1 fruit fly cellular context compared by ENCODE assay signal in genomic region chr3R:24938049-24938448, dm6.
TF ChIP-seq lines count a peak whose summit lies in the region.

TSS of gene Osbp (minus strand) at chr3R:24938222.

TF ChIP-seq in whole organism, embryonic, 481 proteins besides CTCF, POLR2A, EP300 and RAD21 (continued from another document):
- TF ChIP-seq nau (GFP tag; optimal IDR thresholded peaks at IDR 0.05; lab: Kevin White, UChicago): no peak
- peak; percentile 88 for TF ChIP-seq E2f2 (GFP tag; IDR thresholded peaks at IDR 0.05; lab: Robert Waterston, UW)
- no peak for TF ChIP-seq Ssrp (tag; optimal IDR thresholded peaks at IDR 0.05; lab: Kevin White, UChicago)
- peak; percentile 64 for TF ChIP-seq CG34224 (GFP tag; IDR thresholded peaks at IDR 0.05; lab: Robert Waterston, UW; ENCODE audit: partially characterized antibody)
- TF ChIP-seq Fer2 (tag; optimal IDR thresholded peaks at IDR 0.05; lab: Kevin White, UChicago): no peak
- no peak for TF ChIP-seq Hr51 (GFP tag; optimal IDR thresholded peaks at IDR 0.05; lab: Kevin White, UChicago)
- no peak for TF ChIP-seq CG4854 (GFP tag; optimal IDR thresholded peaks at IDR 0.05; lab: Kevin White, UChicago)
- no peak for TF ChIP-seq Trl (optimal IDR thresholded peaks at IDR 0.05; lab: Kevin White, UChicago)
- no peak for TF ChIP-seq Trl (GFP tag; optimal IDR thresholded peaks at IDR 0.05; lab: Kevin White, UChicago)
- TF ChIP-seq esg (GFP tag; conservative IDR thresholded peaks at IDR 0.05; lab: Robert Waterston, UW): no peak
- no peak for TF ChIP-seq CG7928 (GFP tag; optimal IDR thresholded peaks at IDR 0.05; lab: Kevin White, UChicago)
- peak; percentile 19 for TF ChIP-seq CG34376 (GFP tag; optimal IDR thresholded peaks at IDR 0.05; lab: Kevin White, UChicago)
- no peak for TF ChIP-seq CG31441 (GFP tag; IDR thresholded peaks at IDR 0.05; lab: Robert Waterston, UW)
- TF ChIP-seq Nf-YC (tag; optimal IDR thresholded peaks at IDR 0.05; lab: Kevin White, UChicago): peak; percentile 93
- no peak for TF ChIP-seq CG7745 (tag; optimal IDR thresholded peaks at IDR 0.05; lab: Kevin White, UChicago)
- TF ChIP-seq ems (GFP tag; optimal IDR thresholded peaks at IDR 0.05; lab: Kevin White, UChicago): no peak
- TF ChIP-seq luna (GFP tag; optimal IDR thresholded peaks at IDR 0.05; lab: Kevin White, UChicago): no peak
- TF ChIP-seq scrt (GFP tag; optimal IDR thresholded peaks at IDR 0.05; lab: Kevin White, UChicago): no peak
- TF ChIP-seq CG33557 (GFP tag; optimal IDR thresholded peaks at IDR 0.05; lab: Kevin White, UChicago): no peak
- TF ChIP-seq dpn (GFP tag; optimal IDR thresholded peaks at IDR 0.05; lab: Kevin White, UChicago): no peak
- no peak for TF ChIP-seq zfh2 (GFP tag; optimal IDR thresholded peaks at IDR 0.05; lab: Kevin White, UChicago)
- no peak for TF ChIP-seq ro (GFP tag; IDR thresholded peaks at IDR 0.05; lab: Robert Waterston, UW)
- TF ChIP-seq CG12744 (GFP tag; optimal IDR thresholded peaks at IDR 0.05; lab: Kevin White, UChicago): no peak
- no peak for TF ChIP-seq CG18476 (GFP tag; optimal IDR thresholded peaks at IDR 0.05; lab: Kevin White, UChicago)
- no peak for TF ChIP-seq grn (GFP tag; optimal IDR thresholded peaks at IDR 0.05; lab: Kevin White, UChicago)
- TF ChIP-seq CG9797 (GFP tag; optimal IDR thresholded peaks at IDR 0.05; lab: Kevin White, UChicago): peak; percentile 79
- TF ChIP-seq sqz (GFP tag; optimal IDR thresholded peaks at IDR 0.05; lab: Kevin White, UChicago): no peak
- TF ChIP-seq CG30431 (GFP tag; optimal IDR thresholded peaks at IDR 0.05; lab: Kevin White, UChicago): no peak
- no peak for TF ChIP-seq org-1 (GFP tag; optimal IDR thresholded peaks at IDR 0.05; lab: Kevin White, UChicago)
- no peak for TF ChIP-seq vvl (GFP tag; IDR thresholded peaks at IDR 0.05; lab: Robert Waterston, UW)
- no peak for TF ChIP-seq tgo (GFP tag; IDR thresholded peaks at IDR 0.05; lab: Robert Waterston, UW)
- TF ChIP-seq Hmr (GFP tag; optimal IDR thresholded peaks at IDR 0.05; lab: Kevin White, UChicago): no peak
- no peak for TF ChIP-seq CG13894 (tag; optimal IDR thresholded peaks at IDR 0.05; lab: Kevin White, UChicago)
- no peak for TF ChIP-seq CG6765 (GFP tag; optimal IDR thresholded peaks at IDR 0.05; lab: Kevin White, UChicago)
- TF ChIP-seq CG3995 (GFP tag; optimal IDR thresholded peaks at IDR 0.05; lab: Kevin White, UChicago): no peak
- peak; percentile 58 for TF ChIP-seq CoRest (tag; optimal IDR thresholded peaks at IDR 0.05; lab: Kevin White, UChicago)
- TF ChIP-seq CG11456 (GFP tag; IDR thresholded peaks at IDR 0.05; lab: Robert Waterston, UW): no peak
- peak; percentile 98 for TF ChIP-seq cg (GFP tag; optimal IDR thresholded peaks at IDR 0.05; lab: Kevin White, UChicago)
- no peak for TF ChIP-seq CG10366 (GFP tag; IDR thresholded peaks at IDR 0.05; lab: Robert Waterston, UW)
- TF ChIP-seq nom (GFP tag; optimal IDR thresholded peaks at IDR 0.05; lab: Kevin White, UChicago): peak; percentile 50
- no peak for TF ChIP-seq psq (GFP tag; optimal IDR thresholded peaks at IDR 0.05; lab: Kevin White, UChicago)
- peak; percentile 65 for TF ChIP-seq B-H2 (GFP tag; optimal IDR thresholded peaks at IDR 0.05; lab: Kevin White, UChicago)
- TF ChIP-seq CG11085 (GFP tag; IDR thresholded peaks at IDR 0.05; lab: Robert Waterston, UW): no peak
- TF ChIP-seq mam (GFP tag; optimal IDR thresholded peaks at IDR 0.05; lab: Kevin White, UChicago): no peak
- TF ChIP-seq Hr78 (GFP tag; optimal IDR thresholded peaks at IDR 0.05; lab: Kevin White, UChicago): no peak
- TF ChIP-seq CG8478 (optimal IDR thresholded peaks at IDR 0.05; lab: Kevin White, UChicago): peak; percentile 73
- TF ChIP-seq B-H1 (GFP tag; IDR thresholded peaks at IDR 0.05; lab: Robert Waterston, UW): no peak
- peak; percentile 17 for TF ChIP-seq CG10543 (GFP tag; optimal IDR thresholded peaks at IDR 0.05; lab: Kevin White, UChicago)
- no peak for TF ChIP-seq PHDP (tag; optimal IDR thresholded peaks at IDR 0.05; lab: Kevin White, UChicago)
- no peak for TF ChIP-seq D19B (GFP tag; optimal IDR thresholded peaks at IDR 0.05; lab: Kevin White, UChicago)
- TF ChIP-seq gsb (GFP tag; IDR thresholded peaks at IDR 0.05; lab: Robert Waterston, UW): no peak
- no peak for TF ChIP-seq CG1832 (GFP tag; optimal IDR thresholded peaks at IDR 0.05; lab: Kevin White, UChicago)
- no peak for TF ChIP-seq CG31224 (GFP tag; IDR thresholded peaks at IDR 0.05; lab: Robert Waterston, UW)
- no peak for TF ChIP-seq CG16815 (GFP tag; optimal IDR thresholded peaks at IDR 0.05; lab: Kevin White, UChicago)
- no peak for TF ChIP-seq tin (GFP tag; optimal IDR thresholded peaks at IDR 0.05; lab: Kevin White, UChicago)
- no peak for TF ChIP-seq CG9215 (GFP tag; IDR thresholded peaks at IDR 0.05; lab: Robert Waterston, UW)
- TF ChIP-seq Jarid2 (GFP tag; optimal IDR thresholded peaks at IDR 0.05; lab: Kevin White, UChicago): no peak
- no peak for TF ChIP-seq Oaz (GFP tag; IDR thresholded peaks at IDR 0.05; lab: Robert Waterston, UW)
- no peak for TF ChIP-seq CG2712 (tag; optimal IDR thresholded peaks at IDR 0.05; lab: Kevin White, UChicago)
- TF ChIP-seq unc-4 (GFP tag; IDR thresholded peaks at IDR 0.05; lab: Robert Waterston, UW; ENCODE audit: partially characterized antibody): peak; percentile 45
- TF ChIP-seq Chrac-16 (GFP tag; optimal IDR thresholded peaks at IDR 0.05; lab: Kevin White, UChicago): no peak
- TF ChIP-seq CG18011 (GFP tag; optimal IDR thresholded peaks at IDR 0.05; lab: Kevin White, UChicago): no peak
- TF ChIP-seq CG8944 (GFP tag; optimal IDR thresholded peaks at IDR 0.05; lab: Kevin White, UChicago): no peak
- no peak for TF ChIP-seq CG17361 (GFP tag; IDR thresholded peaks at IDR 0.05; lab: Robert Waterston, UW)
- TF ChIP-seq CkIIα-i1 (GFP tag; IDR thresholded peaks at IDR 0.05; lab: Robert Waterston, UW): no peak
- no peak for TF ChIP-seq CG1647 (GFP tag; optimal IDR thresholded peaks at IDR 0.05; lab: Kevin White, UChicago)
- no peak for TF ChIP-seq ranshi (GFP tag; IDR thresholded peaks at IDR 0.05; lab: Robert Waterston, UW)
- TF ChIP-seq abd-A (tag; optimal IDR thresholded peaks at IDR 0.05; lab: Kevin White, UChicago): no peak
- no peak for TF ChIP-seq ATbp (GFP tag; optimal IDR thresholded peaks at IDR 0.05; lab: Kevin White, UChicago)
- no peak for TF ChIP-seq Awh (GFP tag; IDR thresholded peaks at IDR 0.05; lab: Robert Waterston, UW)
- no peak for TF ChIP-seq disco-r (GFP tag; optimal IDR thresholded peaks at IDR 0.05; lab: Kevin White, UChicago)
- peak; percentile 57 for TF ChIP-seq CG4617 (GFP tag; optimal IDR thresholded peaks at IDR 0.05; lab: Kevin White, UChicago; ENCODE audit: borderline replicate concordance)
- no peak for TF ChIP-seq Oli (tag; optimal IDR thresholded peaks at IDR 0.05; lab: Kevin White, UChicago)
- no peak for TF ChIP-seq onecut (GFP tag; IDR thresholded peaks at IDR 0.05; lab: Robert Waterston, UW)
- TF ChIP-seq tll (GFP tag; optimal IDR thresholded peaks at IDR 0.05; lab: Kevin White, UChicago): no peak
- TF ChIP-seq NC2α (GFP tag; optimal IDR thresholded peaks at IDR 0.05; lab: Kevin White, UChicago): no peak
- TF ChIP-seq CG18764 (GFP tag; optimal IDR thresholded peaks at IDR 0.05; lab: Kevin White, UChicago): no peak
- no peak for TF ChIP-seq CG6813 (GFP tag; optimal IDR thresholded peaks at IDR 0.05; lab: Kevin White, UChicago)
- no peak for TF ChIP-seq CG2678 (tag; optimal IDR thresholded peaks at IDR 0.05; lab: Kevin White, UChicago)
- TF ChIP-seq Sry-β (GFP tag; optimal IDR thresholded peaks at IDR 0.05; lab: Kevin White, UChicago): no peak
- no peak for TF ChIP-seq CG7987 (GFP tag; optimal IDR thresholded peaks at IDR 0.05; lab: Kevin White, UChicago)
- TF ChIP-seq Dref (GFP tag; IDR thresholded peaks at IDR 0.05; lab: Robert Waterston, UW): peak; percentile 94
- TF ChIP-seq BtbVII (GFP tag; optimal IDR thresholded peaks at IDR 0.05; lab: Kevin White, UChicago): no peak
- TF ChIP-seq CG13775 (GFP tag; optimal IDR thresholded peaks at IDR 0.05; lab: Kevin White, UChicago): no peak
- TF ChIP-seq Ets65A (GFP tag; lab: Kevin White, UChicago): no peak
- no peak for TF ChIP-seq Rx (GFP tag; IDR thresholded peaks at IDR 0.05; lab: Robert Waterston, UW)
- no peak for TF ChIP-seq CG2202 (tag; optimal IDR thresholded peaks at IDR 0.05; lab: Kevin White, UChicago)
- no peak for TF ChIP-seq CG6272 (GFP tag; IDR thresholded peaks at IDR 0.05; lab: Robert Waterston, UW)
- peak; percentile 57; the same call in 2 of the 3 replicates for TF ChIP-seq HLH4C (GFP tag; IDR thresholded peaks at IDR 0.05; lab: Robert Waterston, UW; ENCODE audit: partially characterized antibody)
- no peak for TF ChIP-seq Optix (GFP tag; IDR thresholded peaks at IDR 0.05; lab: Robert Waterston, UW)
- peak; percentile 70 for TF ChIP-seq CG42726 (GFP tag; IDR thresholded peaks at IDR 0.05; lab: Robert Waterston, UW; ENCODE audit: partially characterized antibody)
- no peak for TF ChIP-seq CG14667 (GFP tag; IDR thresholded peaks at IDR 0.05; lab: Robert Waterston, UW)
- peak; percentile 62; the same call in 1 of the 3 replicates for TF ChIP-seq CG34422 (GFP tag; IDR thresholded peaks at IDR 0.05; lab: Robert Waterston, UW)
- no peak for TF ChIP-seq ara (GFP tag; IDR thresholded peaks at IDR 0.05; lab: Robert Waterston, UW)
- no peak for TF ChIP-seq Aef1 (GFP tag; IDR thresholded peaks at IDR 0.05; lab: Robert Waterston, UW)
- TF ChIP-seq CG43689 (GFP tag; IDR thresholded peaks at IDR 0.05; lab: Robert Waterston, UW): no peak
- no peak for TF ChIP-seq prd (optimal IDR thresholded peaks at IDR 0.05; lab: Kevin White, UChicago)
- TF ChIP-seq prd (GFP tag; IDR thresholded peaks at IDR 0.05; lab: Robert Waterston, UW): no peak
- no peak for TF ChIP-seq jing (GFP tag; optimal IDR thresholded peaks at IDR 0.05; lab: Kevin White, UChicago)
- no peak for TF ChIP-seq CG5953 (GFP tag; IDR thresholded peaks at IDR 0.05; lab: Robert Waterston, UW)
- TF ChIP-seq CHES-1-like (GFP tag; optimal IDR thresholded peaks at IDR 0.05; lab: Kevin White, UChicago): no peak
- no peak for TF ChIP-seq Adf1 (GFP tag; IDR thresholded peaks at IDR 0.05; lab: Robert Waterston, UW)
- TF ChIP-seq zf30C (GFP tag; optimal IDR thresholded peaks at IDR 0.05; lab: Kevin White, UChicago): no peak
- TF ChIP-seq p53 (GFP tag; optimal IDR thresholded peaks at IDR 0.05; lab: Kevin White, UChicago): no peak
- TF ChIP-seq trh (GFP tag; optimal IDR thresholded peaks at IDR 0.05; lab: Kevin White, UChicago): no peak
- no peak for TF ChIP-seq CG10565 (GFP tag; optimal IDR thresholded peaks at IDR 0.05; lab: Kevin White, UChicago)
- no peak for TF ChIP-seq caup (GFP tag; optimal IDR thresholded peaks at IDR 0.05; lab: Kevin White, UChicago; ENCODE audit: severe bottlenecking)
- no peak for TF ChIP-seq wdn (GFP tag; IDR thresholded peaks at IDR 0.05; lab: Robert Waterston, UW)
- no peak for TF ChIP-seq Dad (GFP tag; optimal IDR thresholded peaks at IDR 0.05; lab: Kevin White, UChicago)
- no peak for TF ChIP-seq dmrt99B (tag; optimal IDR thresholded peaks at IDR 0.05; lab: Kevin White, UChicago)
- TF ChIP-seq CG13123 (GFP tag; optimal IDR thresholded peaks at IDR 0.05; lab: Kevin White, UChicago): no peak
- TF ChIP-seq sd (tag; optimal IDR thresholded peaks at IDR 0.05; lab: Kevin White, UChicago): no peak
- no peak for TF ChIP-seq NK7.1 (GFP tag; optimal IDR thresholded peaks at IDR 0.05; lab: Kevin White, UChicago)
- no peak for TF ChIP-seq CG8765 (GFP tag; IDR thresholded peaks at IDR 0.05; lab: Robert Waterston, UW)
- peak; percentile 68; the same call in 1 of the 4 replicates for TF ChIP-seq chinmo (GFP tag; IDR thresholded peaks at IDR 0.05; lab: Robert Waterston, UW; ENCODE audit: partially characterized antibody)
- no peak for TF ChIP-seq CG8388 (GFP tag; optimal IDR thresholded peaks at IDR 0.05; lab: Kevin White, UChicago)
- TF ChIP-seq usp (GFP tag; optimal IDR thresholded peaks at IDR 0.05; lab: Kevin White, UChicago): no peak
- TF ChIP-seq Sox100B (GFP tag; optimal IDR thresholded peaks at IDR 0.05; lab: Kevin White, UChicago): no peak
- TF ChIP-seq Hmx (GFP tag; optimal IDR thresholded peaks at IDR 0.05; lab: Kevin White, UChicago): no peak
- no peak for TF ChIP-seq twi (tag; optimal IDR thresholded peaks at IDR 0.05; lab: Kevin White, UChicago)
- TF ChIP-seq klu (GFP tag; IDR thresholded peaks at IDR 0.05; lab: Robert Waterston, UW): no peak
- peak; percentile 6; the same call in 1 of the 2 replicates for TF ChIP-seq sob (GFP tag; IDR thresholded peaks at IDR 0.05; lab: Robert Waterston, UW)
- no peak for TF ChIP-seq sens-2 (GFP tag; IDR thresholded peaks at IDR 0.05; lab: Robert Waterston, UW)
- TF ChIP-seq mld (GFP tag; IDR thresholded peaks at IDR 0.05; lab: Robert Waterston, UW; ENCODE audit: partially characterized antibody): no peak
- TF ChIP-seq Ptx1 (GFP tag; IDR thresholded peaks at IDR 0.05; lab: Robert Waterston, UW): no peak
- no peak for TF ChIP-seq CG17359 (tag; optimal IDR thresholded peaks at IDR 0.05; lab: Kevin White, UChicago)
